Worm (Caenorhabditis elegans): ENCODE measurements around the gene snu-23.

- TF ChIP-seq dao-5 (tag; optimal IDR thresholded peaks at IDR 0.05) (no peak), him-1 (tag; optimal IDR thresholded peaks at IDR 0.05) (no peak)
These were observed 11.4 kb downstream of the snu-23 start, which contains the start of gene pcp-1 for ce11 chrIII:7758562-7758961.
